Worm (Caenorhabditis elegans) whole organism, mixed stage, embryonic: Measurements from ENCODE around the gene C05D10.4.

Experiments used
- bed-3 ChIP-seq: fragments of 200-800 bp; sonication (Bioruptor generic); optimal IDR thresholded peaks from 3 replicates; lab custom pipeline; 2018; ENCODE audit warnings: mild to moderate bottlenecking, missing genetic modification characterization, moderate library complexity, missing compliant biosample characterization
- blmp-1 ChIP-seq: fragments of 150-350 bp; optimal IDR thresholded peaks from 2 replicates; lab custom pipeline; 2014; ENCODE audit warnings: missing biosample characterization, missing genetic modification characterization
- ces-1 ChIP-seq: fragments of 150-350 bp; optimal IDR thresholded peaks from 2 replicates; lab custom pipeline; 2014; ENCODE audit warnings: missing biosample characterization, missing genetic modification reagents, missing genetic modification characterization
- elt-3 ChIP-seq: fragments of 150-350 bp; optimal IDR thresholded peaks from 2 replicates; lab custom pipeline; 2014; ENCODE audit warnings: missing biosample characterization, missing genetic modification characterization
- nhr-12 ChIP-seq: fragments of 150-350 bp; optimal IDR thresholded peaks from 2 replicates; lab custom pipeline; 2014; ENCODE audit warnings: missing biosample characterization, missing genetic modification characterization
- pha-4 ChIP-seq: fragments of 150-350 bp; optimal IDR thresholded peaks from 2 replicates; lab custom pipeline; 2018; ENCODE audit warnings: missing biosample characterization, missing genetic modification reagents, missing genetic modification characterization
- unc-62 ChIP-seq: fragments of 150-350 bp; optimal IDR thresholded peaks from 2 replicates; lab custom pipeline; 2014; ENCODE audit warnings: missing biosample characterization, missing genetic modification reagents, missing genetic modification characterization

DNA sequence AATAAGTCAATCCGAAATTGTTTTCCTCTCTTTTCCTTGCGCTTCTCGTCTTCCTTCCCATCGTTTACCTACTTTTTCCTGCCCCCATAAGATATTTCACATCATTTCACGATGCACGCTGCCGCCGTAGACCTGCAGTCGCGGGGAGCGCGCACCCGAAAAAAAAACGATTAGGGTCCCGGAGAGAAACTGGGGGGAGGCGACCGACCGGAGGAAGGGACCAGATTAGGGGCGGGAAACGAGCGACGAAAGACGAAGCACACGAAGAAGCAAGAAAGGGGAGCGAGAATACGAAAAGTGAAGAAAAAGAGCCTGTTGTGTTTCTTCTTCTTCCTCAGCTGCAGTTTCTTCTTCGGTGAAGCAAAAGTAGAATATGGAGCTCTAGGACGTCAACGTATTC lies 32.5 kb upstream of the C05D10.4 start:
- TF ChIP-seq bed-3 (no peak), ces-1 (GFP tag; lab: Kevin White, UChicago) (peak; percentile 31), elt-3 (tag; lab: Kevin White, UChicago) (no peak), pha-4 (tag; lab: Kevin White, UChicago) (no peak), blmp-1 (tag; lab: Kevin White, UChicago) (no peak), unc-62 (GFP tag; lab: Kevin White, UChicago) (no peak), nhr-12 (tag; lab: Kevin White, UChicago) (no peak)
